Worm (Caenorhabditis elegans): ENCODE data around the gene clec-129.

The clec-129 gene

ce11 chrII:3562419-3562818 is 8.9 kb upstream of the clec-129 start, which contains the start of gene W10G11.3:
Gene W10G11.3, minus strand, starts transcription at chrII:3562519.
- TF ChIP-seq ceh-100 (GFP tag; IDR thresholded peaks at IDR 0.05), result no peak
- TF ChIP-seq nhr-27 (tag; optimal IDR thresholded peaks at IDR 0.05), result no peak
- no peak for TF ChIP-seq nfya-2 (GFP tag; IDR thresholded peaks at IDR 0.05)
- no peak for TF ChIP-seq Y56A3A.18 (GFP tag; IDR thresholded peaks at IDR 0.05)
- 0 out of 2 replicates have a peak, but pooled peaks have one; percentile 31 for TF ChIP-seq lag-1 (GFP tag; IDR thresholded peaks at IDR 0.05)

- no peak for TF ChIP-seq tlf-1 (GFP tag; optimal IDR thresholded peaks at IDR 0.05)
- no peak for TF ChIP-seq snpc-4 (GFP tag; optimal IDR thresholded peaks at IDR 0.05)
- TF ChIP-seq snpc-4 (tag; optimal IDR thresholded peaks at IDR 0.05), result no peak
- no peak for TF ChIP-seq sptf-2 (GFP tag; optimal IDR thresholded peaks at IDR 0.05)
- TF ChIP-seq ceh-91 (GFP tag; IDR thresholded peaks at IDR 0.05), result no peak
- no peak for TF ChIP-seq ccch-3 (GFP tag; optimal IDR thresholded peaks at IDR 0.05)
- TF ChIP-seq nfyb-1 (GFP tag; IDR thresholded peaks at IDR 0.05), result no peak
- no peak for TF ChIP-seq pbrm-1 (GFP tag; IDR thresholded peaks at IDR 0.05)
- TF ChIP-seq lag-1 (GFP tag; IDR thresholded peaks at IDR 0.05), result no peak
- TF ChIP-seq zfh-2 (GFP tag; conservative IDR thresholded peaks at IDR 0.05), result no peak
- TF ChIP-seq attf-3 (GFP tag; conservative IDR thresholded peaks at IDR 0.05), result no peak
- no peak for TF ChIP-seq F22D6.2 (tag; optimal IDR thresholded peaks at IDR 0.05)
- TF ChIP-seq ceh-79 (tag; optimal IDR thresholded peaks at IDR 0.05), result no peak
- TF ChIP-seq somi-1 (GFP tag; optimal IDR thresholded peaks at IDR 0.05), result no peak
- TF ChIP-seq madf-10 (tag; optimal IDR thresholded peaks at IDR 0.05), result no peak
- TF ChIP-seq ZK185.1 (tag; optimal IDR thresholded peaks at IDR 0.05; ENCODE audit: poor library complexity, severe bottlenecking), result no peak
- TF ChIP-seq lir-1 (GFP tag; conservative IDR thresholded peaks at IDR 0.05), result no peak
- TF ChIP-seq unc-62 (GFP tag; optimal IDR thresholded peaks at IDR 0.05), result no peak
- TF ChIP-seq snpc-1.3 (tag; optimal IDR thresholded peaks at IDR 0.05; ENCODE audit: insufficient read depth), result no peak
- TF ChIP-seq egl-18 (GFP tag; IDR thresholded peaks at IDR 0.05), result no peak
Observed at ce11 chrII:3567066-3567465, 4.2 kb upstream of the clec-129 start.

DNA sequence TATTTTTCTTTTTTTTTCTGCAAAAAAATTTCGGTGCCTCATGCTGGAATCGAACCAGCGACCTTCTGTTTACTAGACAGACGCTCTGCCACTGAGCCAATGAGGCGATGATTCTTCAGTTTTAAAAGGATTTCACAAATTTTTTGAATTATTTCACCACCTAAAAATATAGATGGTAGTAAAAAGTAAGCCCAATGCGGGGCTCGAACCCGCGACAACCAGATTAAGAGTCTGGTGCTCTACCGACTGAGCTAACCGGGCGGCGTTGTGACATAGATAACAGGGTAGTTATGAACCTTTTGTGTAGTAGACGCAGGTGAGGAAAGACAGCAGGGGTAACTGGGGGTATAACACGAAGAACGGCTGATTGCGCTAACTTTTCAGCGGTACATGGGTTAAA is 3.7 kb upstream of the clec-129 start:
- TF ChIP-seq mcd-1 (GFP tag; IDR thresholded peaks at IDR 0.05) (peak; percentile 69), egl-44 (GFP tag; IDR thresholded peaks at IDR 0.05) (0 out of 2 replicates have a peak, but pooled peaks have one; percentile 62), dox-1 (GFP tag; IDR thresholded peaks at IDR 0.05) (peak; percentile 69), egl-18 (GFP tag; IDR thresholded peaks at IDR 0.05) (0 out of 2 replicates have a peak, but pooled peaks have one; percentile 39), madf-6 (GFP tag; IDR thresholded peaks at IDR 0.05) (peak; percentile 74), rpc-1 (optimal IDR thresholded peaks at IDR 0.05) (peak; percentile 84), rpc-1 (tag; optimal IDR thresholded peaks at IDR 0.05) (peak; percentile 86), ztf-26 (tag; optimal IDR thresholded peaks at IDR 0.05) (peak; percentile 68), D2030.7 (GFP tag; IDR thresholded peaks at IDR 0.05) (peak; percentile 90), snpc-1.1 (tag; optimal IDR thresholded peaks at IDR 0.05; ENCODE audit: insufficient read depth) (peak; percentile 80), let-526 (GFP tag; IDR thresholded peaks at IDR 0.05) (0 out of 2 replicates have a peak, but pooled peaks have one; percentile 41), ztf-18 (tag; optimal IDR thresholded peaks at IDR 0.05) (peak; percentile 50), F57C9.4 (tag; optimal IDR thresholded peaks at IDR 0.05) (peak; percentile 2), F39B2.1 (GFP tag; IDR thresholded peaks at IDR 0.05) (0 out of 2 replicates have a peak, but pooled peaks have one; percentile 52), gei-17 (GFP tag; optimal IDR thresholded peaks at IDR 0.05) (peak; percentile 2), tlf-1 (GFP tag; optimal IDR thresholded peaks at IDR 0.05) (peak; percentile 29), sptf-2 (GFP tag; optimal IDR thresholded peaks at IDR 0.05) (peak; percentile 41), Y56A3A.18 (GFP tag; IDR thresholded peaks at IDR 0.05) (peak; percentile 84), nhr-90 (tag; optimal IDR thresholded peaks at IDR 0.05) (peak; percentile 81), efl-1 (GFP tag; optimal IDR thresholded peaks at IDR 0.05) (peak; percentile 22), B0261.1 (tag; optimal IDR thresholded peaks at IDR 0.05) (peak; percentile 91), die-1 (tag; optimal IDR thresholded peaks at IDR 0.05) (peak; percentile 83), F10E7.11 (tag; optimal IDR thresholded peaks at IDR 0.05) (peak; percentile 13), pbrm-1 (GFP tag; IDR thresholded peaks at IDR 0.05) (peak; percentile 76), hmg-1.2 (GFP tag; IDR thresholded peaks at IDR 0.05) (peak; percentile 74), nhr-80 (tag; optimal IDR thresholded peaks at IDR 0.05) (peak; percentile 14), ceh-79 (tag; optimal IDR thresholded peaks at IDR 0.05) (peak; percentile 76), ztf-28 (GFP tag; IDR thresholded peaks at IDR 0.05) (peak; percentile 65; the same call in 1 of the 2 replicates)
